Fruit fly (Drosophila melanogaster) whole organism, embryonic: ENCODE data around the gene vih.

Source experiments
- Aef1 ChIP-seq: fragments of 200-800 bp; sonication (Bioruptor generic); IDR thresholded peaks from 3 replicates; pipeline ENCODE4 v1.3.6; 2022; ENCODE audit warnings: missing biosample characterization, missing genetic modification characterization
- CG10209 ChIP-seq: fragments of 200-800 bp; sonication (Bioruptor generic); optimal IDR thresholded peaks from 3 replicates; lab custom pipeline; 2017; ENCODE audit warnings: missing biosample characterization, mild to moderate bottlenecking, missing genetic modification characterization, missing genetic modification reagents
- CG10654 ChIP-seq: fragments of 200-800 bp; sonication (Bioruptor generic); optimal IDR thresholded peaks from 2 replicates; lab custom pipeline; 2016; ENCODE audit warnings: missing biosample characterization, missing genetic modification characterization
- CG10959 ChIP-seq: fragments of 200-800 bp; sonication (Bioruptor generic); IDR thresholded peaks from 2 replicates; pipeline ENCODE4 v1.3.6; 2022; ENCODE audit warnings: missing biosample characterization, missing genetic modification characterization
- CG11560 ChIP-seq: fragments of 200-800 bp; sonication (Bioruptor generic); IDR thresholded peaks from 3 replicates; pipeline ENCODE4 v1.3.6; 2022; ENCODE audit warnings: missing biosample characterization, missing genetic modification characterization
- CG12299 ChIP-seq: fragments of 200-800 bp; sonication (Bioruptor generic); optimal IDR thresholded peaks from 2 replicates; lab custom pipeline; 2018; ENCODE audit warnings: missing biosample characterization, mild to moderate bottlenecking, missing genetic modification characterization
- CG13424 ChIP-seq: fragments of 200-800 bp; sonication (Bioruptor generic); optimal IDR thresholded peaks from 2 replicates; lab custom pipeline; 2019; ENCODE audit warnings: missing biosample characterization, mild to moderate bottlenecking, missing genetic modification characterization, moderate library complexity
- CG14050 ChIP-seq: fragments of 200-800 bp; sonication (Bioruptor generic); IDR thresholded peaks from 3 replicates; pipeline ENCODE4 v1.3.6; 2022; ENCODE audit warnings: missing biosample characterization, missing genetic modification characterization
- CG16863 ChIP-seq: fragments of 200-800 bp; sonication (Bioruptor generic); optimal IDR thresholded peaks from 3 replicates; lab custom pipeline; 2016; ENCODE audit warnings: missing biosample characterization, missing genetic modification characterization
- CG18262 ChIP-seq: fragments of 200-800 bp; optimal IDR thresholded peaks from 3 replicates; lab custom pipeline; 2019; ENCODE audit warnings: missing biosample characterization, mild to moderate bottlenecking, missing genetic modification characterization, moderate library complexity
- CG2678 ChIP-seq: fragments of 200-800 bp; sonication (Bioruptor generic); optimal IDR thresholded peaks from 3 replicates; lab custom pipeline; 2019; ENCODE audit warnings: missing biosample characterization, mild to moderate bottlenecking, missing genetic modification characterization, moderate library complexity
- CG30020 ChIP-seq: fragments of 200-800 bp; optimal IDR thresholded peaks from 2 replicates; lab custom pipeline; 2019; ENCODE audit warnings: missing biosample characterization, mild to moderate bottlenecking, missing genetic modification characterization, moderate library complexity
- CG31388 ChIP-seq: fragments of 200-800 bp; sonication (Bioruptor generic); optimal IDR thresholded peaks from 2 replicates; lab custom pipeline; 2016; ENCODE audit warnings: missing biosample characterization, missing genetic modification characterization
- CG4617 ChIP-seq: fragments of 200-800 bp; sonication (Bioruptor generic); optimal IDR thresholded peaks from 3 replicates; lab custom pipeline; 2016; ENCODE audit warnings: missing biosample characterization, missing genetic modification characterization, borderline replicate concordance
- CG6254 ChIP-seq: fragments of 200-800 bp; sonication (Bioruptor generic); optimal IDR thresholded peaks from 3 replicates; lab custom pipeline; 2017; ENCODE audit warnings: mild to moderate bottlenecking, missing biosample characterization, missing genetic modification reagents, missing genetic modification characterization
- CG7839 ChIP-seq: fragments of 200-800 bp; sonication (Bioruptor generic); optimal IDR thresholded peaks from 3 replicates; lab custom pipeline; 2018; ENCODE audit warnings: missing biosample characterization, mild to moderate bottlenecking, missing genetic modification characterization, moderate library complexity
- CG9727 ChIP-seq: fragments of 200-800 bp; sonication (Bioruptor generic); optimal IDR thresholded peaks from 3 replicates; lab custom pipeline; 2017; ENCODE audit warnings: missing biosample characterization, mild to moderate bottlenecking, missing genetic modification characterization
- CG9817 ChIP-seq: fragments of 200-800 bp; sonication (Bioruptor generic); optimal IDR thresholded peaks from 2 replicates; lab custom pipeline; 2018; ENCODE audit warnings: missing biosample characterization, mild to moderate bottlenecking, missing genetic modification characterization, moderate library complexity
- Chrac-16 ChIP-seq: fragments of 200-800 bp; sonication (Bioruptor generic); optimal IDR thresholded peaks from 3 replicates; lab custom pipeline; 2016; ENCODE audit warnings: missing biosample characterization, missing genetic modification characterization
- CoRest ChIP-seq: fragments of 200-800 bp; sonication (Bioruptor generic); optimal IDR thresholded peaks from 3 replicates; lab custom pipeline; 2018; ENCODE audit warnings: missing biosample characterization, mild to moderate bottlenecking, missing genetic modification characterization, moderate library complexity
- D ChIP-seq, 2 experiments: fragments of 200-800 bp in 1 of 2; fragments of >200 bp in 1 of 2; sonication (Bioruptor generic) in 1 of 2; optimal IDR thresholded peaks; 2 replicates in 1 of 2; 3 replicates in 1 of 2; lab custom pipeline; 2017; ENCODE audit warnings: mild to moderate bottlenecking in 1 of 2, missing biosample characterization in 1 of 2, missing genetic modification characterization in 1 of 2, missing genetic modification reagents in 1 of 2
- Deaf1 ChIP-seq: fragments of 200-800 bp; optimal IDR thresholded peaks from 3 replicates; lab custom pipeline; 2019; ENCODE audit warnings: missing biosample characterization, mild to moderate bottlenecking, missing genetic modification characterization, moderate library complexity
- Dp ChIP-seq: fragments of 200-800 bp; sonication (Bioruptor generic); optimal IDR thresholded peaks from 2 replicates; lab custom pipeline; 2018; ENCODE audit warnings: missing biosample characterization, mild to moderate bottlenecking, missing genetic modification characterization, moderate library complexity
- Fer1 ChIP-seq: fragments of 200-800 bp; sonication (Bioruptor generic); optimal IDR thresholded peaks from 2 replicates; lab custom pipeline; 2017; ENCODE audit warnings: missing biosample characterization, mild to moderate bottlenecking, missing genetic modification characterization
- Hr3 ChIP-seq: fragments of 200-800 bp; sonication (Bioruptor generic); optimal IDR thresholded peaks from 3 replicates; lab custom pipeline; 2016; ENCODE audit warnings: missing biosample characterization, missing genetic modification characterization
- Jarid2 ChIP-seq: fragments of 200-800 bp; sonication (Bioruptor generic); optimal IDR thresholded peaks from 3 replicates; lab custom pipeline; 2017; ENCODE audit warnings: mild to moderate bottlenecking, missing biosample characterization, missing genetic modification reagents, missing genetic modification characterization
- Mes4 ChIP-seq: fragments of 200-800 bp; sonication (Bioruptor generic); optimal IDR thresholded peaks from 2 replicates; lab custom pipeline; 2016; ENCODE audit warnings: missing biosample characterization, missing genetic modification characterization
- NFAT ChIP-seq: fragments of 200-800 bp; sonication (Bioruptor generic); IDR thresholded peaks from 2 replicates; pipeline ENCODE4 v1.3.6; 2022; ENCODE audit warnings: missing biosample characterization, missing genetic modification characterization
- Nf-YC ChIP-seq: fragments of 200-800 bp; optimal IDR thresholded peaks from 3 replicates; lab custom pipeline; 2019; ENCODE audit warnings: missing biosample characterization, mild to moderate bottlenecking, missing genetic modification characterization, moderate library complexity
- Pdp1 ChIP-seq, 2 experiments: fragments of 200-800 bp; sonication (Bioruptor generic); optimal IDR thresholded peaks; 3 replicates each; lab custom pipeline; 2016; ENCODE audit warnings: missing biosample characterization in 2 of 2, missing genetic modification characterization in 2 of 2, mild to moderate bottlenecking in 1 of 2, moderate library complexity in 1 of 2
- Xrp1 ChIP-seq: fragments of 200-800 bp; sonication (Bioruptor generic); IDR thresholded peaks from 2 replicates; pipeline ENCODE4 v1.3.6; 2022; ENCODE audit warnings: missing biosample characterization, missing genetic modification characterization
- ase ChIP-seq: fragments of 200-800 bp; sonication (Bioruptor generic); IDR thresholded peaks from 3 replicates; pipeline ENCODE4 v1.3.6; 2022; ENCODE audit warnings: missing biosample characterization, missing genetic modification characterization
- bsh ChIP-seq, 2 experiments: fragments of 200-800 bp; sonication (Bioruptor generic); optimal IDR thresholded peaks; 2 replicates each; lab custom pipeline; 2017 to 2018; ENCODE audit warnings: mild to moderate bottlenecking in 2 of 2, missing biosample characterization in 2 of 2, missing genetic modification characterization in 2 of 2, moderate library complexity in 1 of 2
- crp ChIP-seq, 2 experiments: fragments of 200-800 bp; sonication (Bioruptor generic); optimal IDR thresholded peaks; 2 replicates in 1 of 2; 3 replicates in 1 of 2; lab custom pipeline; 2017; ENCODE audit warnings: missing biosample characterization in 2 of 2, missing genetic modification characterization in 2 of 2, mild to moderate bottlenecking in 1 of 2, moderate library complexity in 1 of 2
- dmrt11E ChIP-seq: fragments of 200-800 bp; sonication (Bioruptor generic); optimal IDR thresholded peaks from 3 replicates; lab custom pipeline; 2018; ENCODE audit warnings: missing biosample characterization, mild to moderate bottlenecking, missing genetic modification characterization, moderate library complexity
- esg ChIP-seq: fragments of 200-800 bp; sonication (Bioruptor generic); conservative IDR thresholded peaks from 2 replicates; pipeline ENCODE4 v1.3.6; 2022; ENCODE audit warnings: missing biosample characterization, missing genetic modification characterization
- fu2 ChIP-seq: fragments of 200-800 bp; sonication (Bioruptor generic); optimal IDR thresholded peaks from 2 replicates; lab custom pipeline; 2016; ENCODE audit warnings: missing biosample characterization, missing genetic modification characterization
- gt ChIP-seq: fragments of 200-800 bp; sonication (Bioruptor generic); IDR thresholded peaks from 2 replicates; pipeline ENCODE4 v1.3.6; 2022; ENCODE audit warnings: missing biosample characterization, missing genetic modification characterization
- h ChIP-seq: fragments of >200 bp; optimal IDR thresholded peaks from 2 replicates; lab custom pipeline; 2017
- hbn ChIP-seq: fragments of 200-800 bp; sonication (Bioruptor generic); IDR thresholded peaks from 2 replicates; pipeline ENCODE4 v1.3.6; 2022; ENCODE audit warnings: missing biosample characterization, missing genetic modification characterization; ENCODE audit not compliant: partially characterized antibody
- lab ChIP-seq: fragments of 200-800 bp; sonication (Bioruptor generic); optimal IDR thresholded peaks from 3 replicates; lab custom pipeline; 2017; ENCODE audit warnings: missing biosample characterization, missing genetic modification characterization, mild to moderate bottlenecking, moderate library complexity, missing genetic modification reagents
- mld ChIP-seq: fragments of 200-800 bp; sonication (Bioruptor generic); IDR thresholded peaks from 3 replicates; pipeline ENCODE4 v1.3.6; 2022; ENCODE audit warnings: missing biosample characterization, missing genetic modification characterization; ENCODE audit not compliant: partially characterized antibody
- nau ChIP-seq: fragments of 200-800 bp; sonication (Bioruptor generic); optimal IDR thresholded peaks from 3 replicates; lab custom pipeline; 2017; ENCODE audit warnings: missing biosample characterization, mild to moderate bottlenecking, missing genetic modification characterization, missing genetic modification reagents
- seq ChIP-seq: fragments of 200-800 bp; sonication (Bioruptor generic); IDR thresholded peaks from 2 replicates; pipeline ENCODE4 v1.3.6; 2022; ENCODE audit warnings: missing biosample characterization, missing genetic modification characterization
- stwl ChIP-seq: fragments of 200-800 bp; sonication (Bioruptor generic); optimal IDR thresholded peaks from 3 replicates; lab custom pipeline; 2018; ENCODE audit warnings: missing biosample characterization, mild to moderate bottlenecking, missing genetic modification characterization, moderate library complexity
- trem ChIP-seq: fragments of 200-800 bp; optimal IDR thresholded peaks from 3 replicates; lab custom pipeline; 2019; ENCODE audit warnings: missing biosample characterization, mild to moderate bottlenecking, missing genetic modification characterization, moderate library complexity
- unpg ChIP-seq: fragments of 200-800 bp; sonication (Bioruptor generic); optimal IDR thresholded peaks from 3 replicates; lab custom pipeline; 2018; ENCODE audit warnings: missing biosample characterization, mild to moderate bottlenecking, missing genetic modification characterization, moderate library complexity
- vnd ChIP-seq: fragments of 200-800 bp; sonication (Bioruptor generic); IDR thresholded peaks from 3 replicates; pipeline ENCODE4 v1.3.6; 2022; ENCODE audit warnings: missing biosample characterization, missing genetic modification characterization; ENCODE audit not compliant: partially characterized antibody
- vvl ChIP-seq: fragments of 200-800 bp; sonication (Bioruptor generic); IDR thresholded peaks from 2 replicates; pipeline ENCODE4 v1.3.6; 2022; ENCODE audit warnings: missing biosample characterization, missing genetic modification characterization
- zen ChIP-seq: fragments of 200-800 bp; sonication (Bioruptor generic); optimal IDR thresholded peaks from 3 replicates; lab custom pipeline; 2018; ENCODE audit warnings: missing biosample characterization, mild to moderate bottlenecking, missing genetic modification characterization, moderate library complexity

Gene vih

dm6 chr3L:12501249-12501648 lies 2.8 kb upstream of the vih start, which contains the start of the genes CG10638 and CG10681 (continued):
- TF ChIP-seq hbn (no peak), CG14050 (GFP tag; lab: Robert Waterston, UW) (no peak), CG2678 (tag; lab: Kevin White, UChicago) (peak; percentile 46), Deaf1 (tag; lab: Kevin White, UChicago) (no peak), seq (GFP tag; lab: Robert Waterston, UW) (no peak), NFAT (GFP tag; lab: Robert Waterston, UW) (no peak), CG16863 (GFP tag; lab: Kevin White, UChicago) (peak; percentile 18), lab (GFP tag; lab: Kevin White, UChicago) (peak; percentile 15), CG6254 (GFP tag; lab: Kevin White, UChicago) (peak; percentile 20), Aef1 (GFP tag; lab: Robert Waterston, UW) (no peak), CoRest (tag; lab: Kevin White, UChicago) (peak; percentile 61), CG11560 (tag; lab: Robert Waterston, UW) (no peak), Fer1 (GFP tag; lab: Kevin White, UChicago) (peak; percentile 71), CG10209 (peak; percentile 31), Nf-YC (tag; lab: Kevin White, UChicago) (peak; percentile 49), CG30020 (tag; lab: Kevin White, UChicago) (peak; percentile 33), CG10654 (GFP tag; lab: Kevin White, UChicago) (peak; percentile 57), CG9817 (tag; lab: Kevin White, UChicago) (no peak), D (optimal IDR thresholded peaks at IDR 0.05; lab: Kevin White, UChicago) (no peak), D (GFP tag; optimal IDR thresholded peaks at IDR 0.05; lab: Kevin White, UChicago) (no peak), CG12299 (tag; lab: Kevin White, UChicago) (no peak), CG4617 (GFP tag; lab: Kevin White, UChicago) (peak; percentile 63), vvl (GFP tag; lab: Robert Waterston, UW) (peak; percentile 50), nau (GFP tag; lab: Kevin White, UChicago) (peak; percentile 45), gt (GFP tag; lab: Robert Waterston, UW) (no peak), h (no peak), fu2 (GFP tag; lab: Kevin White, UChicago) (no peak), bsh (GFP tag; optimal IDR thresholded peaks at IDR 0.05; lab: Kevin White, UChicago) (peak in 1 of 2 experiments; percentile 46), CG7839 (tag; lab: Kevin White, UChicago) (peak; percentile 15), Mes4 (GFP tag; lab: Kevin White, UChicago) (no peak), mld (GFP tag; lab: Robert Waterston, UW) (no peak), CG13424 (tag; lab: Kevin White, UChicago) (peak; percentile 42), Chrac-16 (GFP tag; lab: Kevin White, UChicago) (peak; percentile 48), Hr3 (peak; percentile 22), Xrp1 (peak; percentile 47), ase (GFP tag; lab: Robert Waterston, UW) (no peak), CG31388 (no peak), Dp (GFP tag; lab: Kevin White, UChicago) (peak; percentile 49), dmrt11E (tag; lab: Kevin White, UChicago) (peak; percentile 8), Jarid2 (GFP tag; lab: Kevin White, UChicago) (no peak), Pdp1 (GFP tag; optimal IDR thresholded peaks at IDR 0.05; lab: Kevin White, UChicago) (peak; percentile 22 to 51), CG10959 (no peak), esg (GFP tag; lab: Robert Waterston, UW) (no peak), unpg (peak; percentile 54), crp (GFP tag; optimal IDR thresholded peaks at IDR 0.05; lab: Kevin White, UChicago) (peak; percentile 67 to 91), trem (tag; lab: Kevin White, UChicago) (peak; percentile 98), CG18262 (tag; lab: Kevin White, UChicago) (peak; percentile 49), CG9727 (GFP tag; lab: Kevin White, UChicago) (peak; percentile 26), zen (tag; lab: Kevin White, UChicago) (peak; percentile 8), vnd (GFP tag; lab: Robert Waterston, UW) (no peak), stwl (tag; lab: Kevin White, UChicago) (peak; percentile 86)
